Worm (Caenorhabditis elegans) whole organism, L2 larva: ENCODE results near the gene nhr-251.

Source experiments
- C34F6.9 ChIP-seq: fragments of 150-350 bp; optimal IDR thresholded peaks from 2 replicates; lab custom pipeline; 2014; ENCODE audit warnings: missing biosample characterization, missing genetic modification characterization
- Y55F3AM.14 ChIP-seq: fragments of 200-800 bp; sonication (Bioruptor generic); optimal IDR thresholded peaks from 2 replicates; lab custom pipeline; 2018; ENCODE audit warnings: mild to moderate bottlenecking, missing genetic modification characterization, missing compliant biosample characterization
- ceh-16 ChIP-seq: fragments of 150-350 bp; optimal IDR thresholded peaks from 2 replicates; lab custom pipeline; 2014; ENCODE audit warnings: missing biosample characterization, missing genetic modification characterization
- ceh-82 ChIP-seq: fragments of 150-350 bp; optimal IDR thresholded peaks from 2 replicates; lab custom pipeline; 2014; ENCODE audit warnings: missing biosample characterization, missing genetic modification characterization
- crh-2 ChIP-seq: sonication (generic microtip); optimal IDR thresholded peaks from 2 replicates; lab custom pipeline; 2017; ENCODE audit warnings: missing biosample characterization, missing genetic modification characterization
- dmd-4 ChIP-seq: sonication (generic microtip); optimal IDR thresholded peaks from 2 replicates; lab custom pipeline; 2017; ENCODE audit warnings: missing biosample characterization, missing genetic modification characterization
- egl-27 ChIP-seq: sonication (generic microtip); optimal IDR thresholded peaks from 3 replicates; lab custom pipeline; 2017; ENCODE audit warnings: missing biosample characterization, missing genetic modification reagents, missing genetic modification characterization
- elt-1 ChIP-seq: fragments of 150-350 bp; optimal IDR thresholded peaks from 2 replicates; lab custom pipeline; 2014; ENCODE audit warnings: missing biosample characterization, missing genetic modification characterization
- elt-3 ChIP-seq: sonication (generic microtip); optimal IDR thresholded peaks from 2 replicates; lab custom pipeline; 2017; ENCODE audit warnings: missing biosample characterization, missing genetic modification characterization
- fos-1 ChIP-seq: fragments of 150-350 bp; optimal IDR thresholded peaks from 2 replicates; lab custom pipeline; 2014; ENCODE audit warnings: missing biosample characterization, missing genetic modification characterization
- gmeb-1 ChIP-seq: fragments of 150-350 bp; optimal IDR thresholded peaks from 2 replicates; lab custom pipeline; 2014; ENCODE audit warnings: missing biosample characterization, missing genetic modification characterization
- lin-11 ChIP-seq: fragments of 150-350 bp; sonication (generic microtip); optimal IDR thresholded peaks from 2 replicates; lab custom pipeline; 2014; ENCODE audit warnings: missing biosample characterization, missing genetic modification characterization, inconsistent platforms, mixed read lengths
- lin-13 ChIP-seq: fragments of 150-350 bp; optimal IDR thresholded peaks from 2 replicates; lab custom pipeline; 2014; ENCODE audit warnings: missing biosample characterization, missing genetic modification reagents, missing genetic modification characterization
- lin-39 ChIP-seq: fragments of 150-350 bp; optimal IDR thresholded peaks from 2 replicates; lab custom pipeline; 2014; ENCODE audit warnings: missing biosample characterization, missing genetic modification reagents, missing genetic modification characterization
- lsy-2 ChIP-seq, 2 experiments: fragments of 150-350 bp in 1 of 2; sonication (generic microtip) in 1 of 2; optimal IDR thresholded peaks; 2 replicates each; lab custom pipeline; 2014 to 2017; ENCODE audit warnings: missing biosample characterization in 2 of 2, missing genetic modification characterization in 2 of 2
- mdl-1 ChIP-seq, 2 experiments: fragments of 150-350 bp in 1 of 2; sonication (generic microtip) in 1 of 2; optimal IDR thresholded peaks; 2 replicates each; lab custom pipeline; 2017; ENCODE audit warnings: missing biosample characterization in 2 of 2, missing genetic modification characterization in 2 of 2
- nhr-12 ChIP-seq: fragments of 150-350 bp; optimal IDR thresholded peaks from 2 replicates; lab custom pipeline; 2014; ENCODE audit warnings: missing biosample characterization, missing genetic modification characterization
- nhr-129 ChIP-seq: fragments of 150-350 bp; optimal IDR thresholded peaks from 2 replicates; lab custom pipeline; 2014; ENCODE audit warnings: missing biosample characterization, missing genetic modification characterization
- nhr-23 ChIP-seq: fragments of 150-350 bp; optimal IDR thresholded peaks from 2 replicates; lab custom pipeline; 2014; ENCODE audit warnings: missing biosample characterization, missing genetic modification reagents, missing genetic modification characterization
- nhr-25 ChIP-seq: fragments of 150-350 bp; sonication (generic microtip); optimal IDR thresholded peaks from 3 replicates; lab custom pipeline; 2014; ENCODE audit warnings: missing biosample characterization, missing genetic modification characterization
- nhr-6 ChIP-seq: fragments of 150-350 bp; optimal IDR thresholded peaks from 2 replicates; lab custom pipeline; 2014; ENCODE audit warnings: missing biosample characterization, missing genetic modification characterization
- peb-1 ChIP-seq: fragments of 150-350 bp; optimal IDR thresholded peaks from 2 replicates; lab custom pipeline; 2014; ENCODE audit warnings: missing biosample characterization, missing genetic modification characterization
- sem-4 ChIP-seq: fragments of 150-350 bp; optimal IDR thresholded peaks from 2 replicates; lab custom pipeline; 2014; ENCODE audit warnings: missing biosample characterization, missing genetic modification reagents, missing genetic modification characterization
- skn-1 ChIP-seq: sonication (generic microtip); optimal IDR thresholded peaks from 2 replicates; lab custom pipeline; 2017; ENCODE audit warnings: missing biosample characterization, missing genetic modification characterization
- sma-3 ChIP-seq: sonication (generic microtip); optimal IDR thresholded peaks from 2 replicates; lab custom pipeline; 2016; ENCODE audit warnings: missing genetic modification reagents, missing genetic modification characterization, missing compliant biosample characterization
- sma-9 ChIP-seq, 2 experiments: fragments of 150-350 bp in 1 of 2; sonication (generic microtip) in 1 of 2; optimal IDR thresholded peaks; 2 replicates each; lab custom pipeline; 2014 to 2016; ENCODE audit warnings: missing genetic modification characterization in 2 of 2, mild to moderate bottlenecking in 1 of 2, missing biosample characterization in 1 of 2, missing compliant biosample characterization in 1 of 2, missing genetic modification reagents in 1 of 2, moderate library complexity in 1 of 2
- unc-39 ChIP-seq: fragments of 150-350 bp; optimal IDR thresholded peaks from 2 replicates; lab custom pipeline; 2014; ENCODE audit warnings: missing biosample characterization, missing genetic modification characterization
- unc-55 ChIP-seq: fragments of 150-350 bp; sonication (generic microtip); optimal IDR thresholded peaks from 3 replicates; lab custom pipeline; 2014; ENCODE audit warnings: missing biosample characterization, missing genetic modification reagents, missing genetic modification characterization
- unc-62 ChIP-seq: fragments of 150-350 bp; optimal IDR thresholded peaks from 2 replicates; lab custom pipeline; 2014; ENCODE audit warnings: missing biosample characterization, missing genetic modification reagents, missing genetic modification characterization
- zag-1 ChIP-seq: fragments of 150-350 bp; optimal IDR thresholded peaks from 2 replicates; lab custom pipeline; 2014; ENCODE audit warnings: missing biosample characterization, missing genetic modification characterization
- ztf-4 ChIP-seq: fragments of 150-350 bp; optimal IDR thresholded peaks from 2 replicates; lab custom pipeline; 2014; ENCODE audit warnings: missing biosample characterization, missing genetic modification characterization

The nhr-251 gene

DNA sequence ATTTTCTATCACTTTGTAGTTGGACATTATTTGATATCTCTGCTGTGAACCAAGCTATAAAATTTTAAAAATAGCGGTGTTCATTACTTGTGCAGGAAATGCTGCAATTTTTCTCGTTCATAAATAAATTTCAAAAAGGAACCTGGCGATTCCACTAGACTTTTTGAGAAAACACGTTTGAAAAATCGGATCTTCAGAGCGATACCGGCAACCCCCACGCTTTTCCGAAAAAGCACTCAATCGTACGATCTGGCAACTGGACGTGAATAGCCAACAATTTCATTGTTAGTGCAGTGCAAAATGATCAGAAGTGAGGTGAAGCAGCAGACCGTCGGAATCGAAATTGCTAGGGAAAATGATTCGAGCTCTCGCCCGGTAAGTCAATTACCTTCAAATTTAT, 18.7 kb upstream of the nhr-251 start, which contains the start of gene nstp-7:
Gene nstp-7, plus strand, starts transcription at position 301 of the 400 bp plus-strand sequence.
- TF ChIP-seq C34F6.9 (tag; lab: Kevin White, UChicago) (no peak), ceh-82 (tag; lab: Kevin White, UChicago) (no peak), zag-1 (tag; lab: Kevin White, UChicago) (no peak), unc-55 (GFP tag; lab: Kevin White, UChicago) (no peak), egl-27 (tag; lab: Kevin White, UChicago) (no peak), Y55F3AM.14 (GFP tag; lab: Kevin White, UChicago) (no peak), unc-39 (no peak), dmd-4 (tag; lab: Kevin White, UChicago) (no peak), ceh-16 (tag; lab: Kevin White, UChicago) (no peak), nhr-23 (no peak), lsy-2 (tag; optimal IDR thresholded peaks at IDR 0.05; lab: Kevin White, UChicago) (no peak), mdl-1 (tag; optimal IDR thresholded peaks at IDR 0.05; lab: Kevin White, UChicago) (no peak), gmeb-1 (tag; lab: Kevin White, UChicago) (no peak), nhr-25 (no peak), nhr-12 (tag; lab: Kevin White, UChicago) (no peak)

DNA sequence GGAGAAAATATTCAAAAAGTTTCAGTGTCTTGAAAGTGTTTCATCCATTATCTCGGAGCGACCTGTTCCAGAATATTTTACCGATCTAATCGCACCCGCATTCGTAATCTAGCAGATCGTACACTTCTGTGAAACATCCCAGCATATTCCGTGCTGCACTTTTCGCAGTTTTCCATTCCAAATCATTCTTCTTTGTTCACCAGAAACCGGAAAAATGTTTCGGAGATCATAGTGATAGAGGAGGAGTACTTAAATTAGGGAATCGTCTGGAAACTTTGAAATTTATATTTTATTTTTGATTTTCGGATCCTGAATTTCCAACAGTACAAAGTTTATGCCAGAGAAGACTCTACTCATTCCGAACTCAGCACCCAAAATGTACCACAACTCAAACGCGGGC, 14.9 kb upstream of the nhr-251 start, which contains the start of gene K06H6.2:
Gene K06H6.2, plus strand, starts transcription at position 301 of the 400 bp plus-strand sequence.
- no peak for TF ChIP-seq dmd-4 (tag; lab: Kevin White, UChicago)
- TF ChIP-seq C34F6.9 (tag; lab: Kevin White, UChicago): no peak
- no peak for TF ChIP-seq gmeb-1 (tag; lab: Kevin White, UChicago)
- no peak for TF ChIP-seq unc-62 (GFP tag; lab: Kevin White, UChicago)
- TF ChIP-seq skn-1 (tag; lab: Kevin White, UChicago): no peak

DNA sequence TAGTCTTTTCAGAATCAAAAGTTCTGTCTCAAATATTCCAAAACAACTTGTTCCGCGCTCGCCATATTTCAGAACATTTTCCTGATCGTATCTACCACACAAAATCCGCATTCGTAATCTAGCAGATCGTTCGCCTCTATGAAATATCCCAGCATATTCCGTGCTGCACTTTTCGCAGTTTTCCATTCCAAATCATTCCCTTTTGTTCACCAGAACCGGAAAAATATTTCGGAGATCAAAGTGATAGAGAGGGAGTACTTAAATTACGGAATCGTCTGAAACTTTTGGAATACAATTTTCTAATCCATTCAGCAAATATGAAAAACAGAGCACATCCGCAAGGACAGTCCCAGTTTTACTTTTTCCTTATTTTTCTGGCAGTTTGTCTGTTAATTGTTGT, 12.5 kb upstream of the nhr-251 start, which contains the start of gene K06H6.1:
Gene K06H6.1, plus strand, starts transcription at position 301 of the 400 bp plus-strand sequence.
- TF ChIP-seq sem-4 (tag; lab: Kevin White, UChicago): no peak
- TF ChIP-seq sma-3: no peak
- no peak for TF ChIP-seq ceh-16 (tag; lab: Kevin White, UChicago)

DNA sequence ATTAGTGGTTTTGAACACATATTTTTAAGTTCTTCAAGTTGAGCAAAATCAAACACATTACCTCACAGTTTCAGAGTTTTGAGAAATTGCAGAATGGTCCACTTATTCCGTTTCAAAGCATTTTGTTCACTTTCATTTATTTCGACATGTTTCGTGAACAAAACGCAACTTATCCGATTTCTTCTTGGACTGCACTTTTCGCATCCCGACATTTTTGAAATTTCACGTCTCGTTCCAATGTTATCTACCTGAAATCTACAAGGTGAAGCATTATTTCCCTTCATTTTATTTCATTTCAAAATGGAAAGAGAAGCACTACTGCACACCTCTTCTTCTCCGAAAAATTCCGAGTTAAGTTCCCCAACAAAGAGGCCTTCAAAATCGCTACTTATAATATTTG, 10.1 kb upstream of the nhr-251 start, which contains the start of gene ZK488.6:
Gene ZK488.6, plus strand, starts transcription at position 301 of the 400 bp plus-strand sequence.
- TF ChIP-seq lsy-2 (tag; optimal IDR thresholded peaks at IDR 0.05; lab: Kevin White, UChicago) (no peak), egl-27 (tag; lab: Kevin White, UChicago) (no peak), elt-1 (tag; lab: Kevin White, UChicago) (no peak), sma-3 (no peak), fos-1 (tag; lab: Kevin White, UChicago) (no peak), ceh-16 (tag; lab: Kevin White, UChicago) (no peak), nhr-6 (no peak), nhr-23 (no peak), dmd-4 (tag; lab: Kevin White, UChicago) (no peak), lin-11 (no peak), lin-13 (no peak), peb-1 (no peak), sem-4 (tag; lab: Kevin White, UChicago) (no peak)
- TF ChIP-seq, all 48 proteins: peak for 0

DNA sequence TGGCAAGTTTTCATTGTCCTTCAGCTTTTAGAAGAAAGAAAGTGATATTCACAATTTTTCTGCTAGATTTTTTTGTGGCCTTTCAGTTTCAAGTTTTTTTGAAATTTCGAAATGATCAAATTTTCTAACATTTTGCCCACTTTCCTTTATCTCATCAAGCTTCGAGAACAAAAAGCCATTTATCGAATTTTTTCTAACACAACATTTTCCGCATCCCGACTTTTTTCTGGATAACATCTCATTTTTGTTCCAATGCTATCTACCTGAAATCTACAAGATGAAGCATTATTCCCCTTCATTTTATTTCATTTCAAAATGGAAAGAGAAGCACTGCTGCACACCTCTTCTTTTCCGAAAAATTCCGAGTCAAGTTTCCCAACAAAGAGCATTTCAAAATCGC, 7.4 kb upstream of the nhr-251 start, which contains the start of gene ZK488.5:
Gene ZK488.5, plus strand, starts transcription at position 301 of the 400 bp plus-strand sequence.
- no peak for TF ChIP-seq nhr-129 (tag; lab: Kevin White, UChicago)
- no peak for TF ChIP-seq zag-1 (tag; lab: Kevin White, UChicago)
- TF ChIP-seq unc-39: no peak
- TF ChIP-seq ztf-4 (tag; lab: Kevin White, UChicago): no peak
- TF ChIP-seq gmeb-1 (tag; lab: Kevin White, UChicago): no peak
- no peak for TF ChIP-seq unc-62 (GFP tag; lab: Kevin White, UChicago)
- no peak for TF ChIP-seq crh-2 (tag; lab: Kevin White, UChicago)

DNA sequence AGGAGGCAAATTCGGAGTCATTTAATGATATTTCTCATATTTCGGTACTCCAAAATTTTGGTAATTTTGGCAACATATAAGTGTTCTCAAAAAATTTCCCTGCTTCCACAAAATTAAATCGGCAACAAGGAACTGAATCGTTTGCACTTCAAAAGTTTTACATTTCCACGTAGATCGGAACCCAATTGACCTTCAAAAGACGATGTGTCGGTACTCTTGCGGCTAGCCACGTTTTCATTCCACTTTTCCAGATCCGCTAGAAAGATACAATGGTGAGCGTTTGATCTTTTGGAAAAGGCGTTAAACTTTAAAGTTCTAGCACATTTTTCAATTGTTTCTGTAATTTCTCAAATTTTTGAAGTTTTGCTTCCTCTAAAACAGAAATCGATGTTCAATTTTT, 3.4 kb upstream of the nhr-251 start:
- TF ChIP-seq elt-1 (tag; lab: Kevin White, UChicago) (peak; percentile 29), lin-39 (tag; lab: Kevin White, UChicago) (no peak), ceh-16 (tag; lab: Kevin White, UChicago) (peak; percentile 83), elt-3 (tag; lab: Kevin White, UChicago) (no peak), sma-9 (GFP tag; optimal IDR thresholded peaks at IDR 0.05; lab: Kevin White, UChicago) (peak; percentile 76), sma-9 (tag; optimal IDR thresholded peaks at IDR 0.05; lab: Kevin White, UChicago) (no peak)
